Worm (Caenorhabditis elegans) whole organism, late embryonic: ENCODE results near the gene srh-18.

Experiments
- K09A11.1 ChIP-seq: sonication (generic microtip); optimal IDR thresholded peaks from 2 replicates; lab custom pipeline; 2017; ENCODE audit warnings: antibody characterized with exemption, mild to moderate bottlenecking, missing genetic modification characterization, missing compliant biosample characterization; ENCODE audit not compliant: insufficient read depth
- ahr-1 ChIP-seq: sonication (generic microtip); optimal IDR thresholded peaks from 2 replicates; lab custom pipeline; 2016; ENCODE audit warnings: missing genetic modification characterization, missing compliant biosample characterization
- ama-1 ChIP-seq: fragments of 150-350 bp; optimal IDR thresholded peaks from 2 replicates; lab custom pipeline; 2014
- madf-2 ChIP-seq: sonication (generic microtip); optimal IDR thresholded peaks from 2 replicates; lab custom pipeline; 2017; ENCODE audit warnings: missing genetic modification characterization, missing compliant biosample characterization
- nfya-1 ChIP-seq: sonication (generic microtip); optimal IDR thresholded peaks from 2 replicates; lab custom pipeline; 2017; ENCODE audit warnings: missing genetic modification characterization, mild to moderate bottlenecking, missing compliant biosample characterization, antibody characterized with exemption, moderate library complexity
- pros-1 ChIP-seq: fragments of 150-350 bp; optimal IDR thresholded peaks from 2 replicates; lab custom pipeline; 2014; ENCODE audit warnings: missing biosample characterization, missing genetic modification reagents, missing genetic modification characterization
- tbx-7 ChIP-seq: sonication (generic microtip); optimal IDR thresholded peaks from 2 replicates; lab custom pipeline; 2016; ENCODE audit warnings: missing genotype, missing genetic modification characterization, missing compliant biosample characterization

DNA sequence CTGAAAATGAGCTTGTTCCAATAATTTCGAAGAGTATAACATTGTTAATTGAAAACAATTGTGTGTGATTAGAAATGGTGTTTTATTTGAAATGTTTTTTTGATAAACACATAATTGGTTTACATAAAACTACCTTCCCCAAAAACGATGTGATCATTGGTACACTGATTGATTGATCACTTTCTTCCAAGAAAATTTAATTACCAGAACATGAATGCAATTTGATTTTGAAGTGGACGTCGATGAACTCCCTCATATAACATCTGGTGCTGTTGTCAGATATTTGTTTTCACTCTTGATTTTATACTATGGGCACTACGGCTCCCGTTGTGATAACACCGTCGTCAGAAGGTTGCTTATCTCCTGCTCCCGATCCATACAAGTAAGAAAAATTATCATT lies 2.4 kb downstream of the srh-18 start, which contains the start of gene srh-15:
- TF ChIP-seq K09A11.1 (tag; lab: Kevin White, UChicago): no peak
- TF ChIP-seq madf-2 (tag; lab: Kevin White, UChicago): no peak
- TF ChIP-seq ama-1 (lab: Kevin White, UChicago): no peak
- TF ChIP-seq nfya-1 (tag; lab: Kevin White, UChicago): no peak
- TF ChIP-seq ahr-1: no peak
- TF ChIP-seq tbx-7 (tag; lab: Kevin White, UChicago): no peak
- no peak for TF ChIP-seq pros-1 (tag; lab: Kevin White, UChicago)
